Fruit fly (Drosophila melanogaster) whole organism, embryonic: ENCODE results near the gene Psn.

Experiments used
- Ada2b ChIP-seq: fragments of 200-800 bp; sonication (Bioruptor generic); IDR thresholded peaks from 2 replicates; pipeline ENCODE4 v1.3.6; 2022; ENCODE audit warnings: missing biosample characterization, missing genetic modification characterization
- CG10654 ChIP-seq: fragments of 200-800 bp; sonication (Bioruptor generic); optimal IDR thresholded peaks from 2 replicates; lab custom pipeline; 2016; ENCODE audit warnings: missing biosample characterization, missing genetic modification characterization
- CG12659 ChIP-seq: fragments of 200-800 bp; sonication (Bioruptor generic); optimal IDR thresholded peaks from 3 replicates; lab custom pipeline; 2017; ENCODE audit warnings: mild to moderate bottlenecking, missing biosample characterization, missing genetic modification reagents, missing genetic modification characterization
- CG18262 ChIP-seq: fragments of 200-800 bp; optimal IDR thresholded peaks from 3 replicates; lab custom pipeline; 2019; ENCODE audit warnings: missing biosample characterization, mild to moderate bottlenecking, missing genetic modification characterization, moderate library complexity
- CkIIα-i1 ChIP-seq: fragments of 200-800 bp; sonication (Bioruptor generic); IDR thresholded peaks from 2 replicates; pipeline ENCODE4 v1.3.6; 2022; ENCODE audit warnings: missing biosample characterization, missing genetic modification characterization
- Trl ChIP-seq, 3 experiments: fragments of >200 bp in 2 of 3; fragments of 200-800 bp in 1 of 3; sonication (Bioruptor generic) in 1 of 3; optimal IDR thresholded peaks; 2 replicates in 1 of 3; 3 replicates in 2 of 3; lab custom pipeline; 2016 to 2017; ENCODE audit warnings: missing biosample characterization in 1 of 3, missing genetic modification characterization in 1 of 3
- corto ChIP-seq: fragments of 200-800 bp; sonication (Bioruptor generic); optimal IDR thresholded peaks from 2 replicates; lab custom pipeline; 2016; ENCODE audit warnings: missing biosample characterization, mild to moderate bottlenecking, missing genetic modification characterization, moderate library complexity
- ham ChIP-seq: fragments of 200-800 bp; sonication (Bioruptor generic); IDR thresholded peaks from 2 replicates; pipeline ENCODE4 v1.3.6; 2022; ENCODE audit warnings: missing biosample characterization, missing genetic modification characterization
- ken ChIP-seq: fragments of 200-800 bp; sonication (Bioruptor generic); IDR thresholded peaks from 3 replicates; pipeline ENCODE4 v1.3.6; 2022; ENCODE audit warnings: missing biosample characterization, missing genetic modification characterization
- pros ChIP-seq: fragments of 200-800 bp; sonication (Bioruptor generic); optimal IDR thresholded peaks from 3 replicates; lab custom pipeline; 2019; ENCODE audit warnings: missing biosample characterization, mild to moderate bottlenecking, missing genetic modification characterization, moderate library complexity

- TF ChIP-seq CG12659 (GFP tag; lab: Kevin White, UChicago), result no peak
- no peak for TF ChIP-seq CkIIα-i1 (GFP tag; lab: Robert Waterston, UW)
- TF ChIP-seq ken, result no peak
- no peak for TF ChIP-seq Trl (optimal IDR thresholded peaks at IDR 0.05; lab: Kevin White, UChicago)
- no peak for TF ChIP-seq Trl (GFP tag; optimal IDR thresholded peaks at IDR 0.05; lab: Kevin White, UChicago)
- no peak for TF ChIP-seq corto
- TF ChIP-seq Ada2b (GFP tag; lab: Robert Waterston, UW), result no peak
- TF ChIP-seq pros (GFP tag; lab: Kevin White, UChicago), result no peak
- TF ChIP-seq ham, result no peak
- TF ChIP-seq CG10654 (GFP tag; lab: Kevin White, UChicago), result no peak
- TF ChIP-seq CG18262 (tag; lab: Kevin White, UChicago), result no peak
These were observed 35.2 kb downstream of the Psn start for dm6 chr3L:20467433-20467832.
